Worm (Caenorhabditis elegans) whole organism, L2 larva: ENCODE results near the gene gsr-1.

Experiments used
- R02D3.7 ChIP-seq: fragments of 150-350 bp; optimal IDR thresholded peaks from 2 replicates; lab custom pipeline; 2014; ENCODE audit warnings: missing biosample characterization, missing genetic modification characterization
- ceh-16 ChIP-seq: fragments of 150-350 bp; optimal IDR thresholded peaks from 2 replicates; lab custom pipeline; 2014; ENCODE audit warnings: missing biosample characterization, missing genetic modification characterization
- ceh-82 ChIP-seq: fragments of 150-350 bp; optimal IDR thresholded peaks from 2 replicates; lab custom pipeline; 2014; ENCODE audit warnings: missing biosample characterization, missing genetic modification characterization
- elt-1 ChIP-seq: fragments of 150-350 bp; optimal IDR thresholded peaks from 2 replicates; lab custom pipeline; 2014; ENCODE audit warnings: missing biosample characterization, missing genetic modification characterization
- fos-1 ChIP-seq: fragments of 150-350 bp; optimal IDR thresholded peaks from 2 replicates; lab custom pipeline; 2014; ENCODE audit warnings: missing biosample characterization, missing genetic modification characterization
- lin-39 ChIP-seq: fragments of 150-350 bp; optimal IDR thresholded peaks from 2 replicates; lab custom pipeline; 2014; ENCODE audit warnings: missing biosample characterization, missing genetic modification reagents, missing genetic modification characterization
- lsy-2 ChIP-seq, 2 experiments: fragments of 150-350 bp in 1 of 2; sonication (generic microtip) in 1 of 2; optimal IDR thresholded peaks; 2 replicates each; lab custom pipeline; 2014 to 2017; ENCODE audit warnings: missing biosample characterization in 2 of 2, missing genetic modification characterization in 2 of 2
- mab-5 ChIP-seq: fragments of 150-350 bp; optimal IDR thresholded peaks from 2 replicates; lab custom pipeline; 2014; ENCODE audit warnings: missing biosample characterization, missing genetic modification characterization
- mbf-1 ChIP-seq: sonication (generic microtip); optimal IDR thresholded peaks from 2 replicates; lab custom pipeline; 2017; ENCODE audit warnings: missing biosample characterization, missing genetic modification characterization
- nhr-12 ChIP-seq: fragments of 150-350 bp; optimal IDR thresholded peaks from 2 replicates; lab custom pipeline; 2014; ENCODE audit warnings: missing biosample characterization, missing genetic modification characterization
- nhr-237 ChIP-seq: fragments of 150-350 bp; optimal IDR thresholded peaks from 2 replicates; lab custom pipeline; 2014; ENCODE audit warnings: missing biosample characterization, missing genetic modification characterization
- skn-1 ChIP-seq: sonication (generic microtip); optimal IDR thresholded peaks from 2 replicates; lab custom pipeline; 2017; ENCODE audit warnings: missing biosample characterization, missing genetic modification characterization
- snpc-4 ChIP-seq: fragments of 150-350 bp; optimal IDR thresholded peaks from 2 replicates; lab custom pipeline; 2014; ENCODE audit warnings: missing biosample characterization, missing genetic modification characterization
- ztf-4 ChIP-seq: fragments of 150-350 bp; optimal IDR thresholded peaks from 2 replicates; lab custom pipeline; 2014; ENCODE audit warnings: missing biosample characterization, missing genetic modification characterization

DNA sequence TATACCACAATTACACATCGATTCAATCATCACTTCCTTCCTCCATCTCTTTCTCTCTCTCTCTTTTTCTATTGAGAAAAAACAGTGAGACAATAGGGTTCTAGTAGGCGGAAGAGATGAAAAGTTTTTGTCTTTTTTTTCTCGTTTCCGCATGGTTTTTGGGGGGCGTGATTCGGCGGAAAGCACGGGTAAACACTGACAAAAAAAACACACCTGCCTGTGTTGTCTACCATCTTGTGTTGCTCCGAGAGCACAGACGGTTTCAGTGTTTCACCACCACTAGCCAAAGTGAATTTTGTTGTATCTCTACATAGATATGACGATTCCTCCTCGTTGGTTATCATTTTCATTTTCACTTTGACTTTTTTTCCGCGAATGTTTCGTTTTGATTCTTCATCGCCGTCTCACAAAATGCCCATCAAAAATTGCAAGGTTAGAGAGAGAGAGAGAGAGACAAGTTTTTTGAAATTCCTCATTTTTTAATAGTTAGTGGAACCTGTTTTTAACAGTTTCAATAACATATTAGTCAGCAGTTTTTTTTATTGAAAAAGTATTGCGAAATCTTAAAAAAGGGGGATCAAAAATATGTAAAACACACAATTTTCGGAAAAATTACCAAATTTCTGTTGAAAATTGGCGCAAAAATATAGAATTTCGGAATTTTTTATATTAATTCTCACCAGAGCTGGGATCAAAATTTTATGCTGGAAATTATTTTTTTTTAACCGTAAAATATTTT, 13.3 kb upstream of the gsr-1 start:
- TF ChIP-seq lin-39 (tag; lab: Kevin White, UChicago) = no peak
- no peak for TF ChIP-seq nhr-12
- TF ChIP-seq fos-1 = no peak
- no peak for TF ChIP-seq nhr-237 (tag; lab: Kevin White, UChicago)
- no peak for TF ChIP-seq lsy-2 (tag; optimal IDR thresholded peaks at IDR 0.05; lab: Kevin White, UChicago)
- no peak for TF ChIP-seq mab-5 (tag; lab: Kevin White, UChicago)
- no peak for TF ChIP-seq ceh-16 (tag; lab: Kevin White, UChicago)
- TF ChIP-seq mbf-1 (tag; lab: Kevin White, UChicago) = no peak
- TF ChIP-seq ztf-4 (tag; lab: Kevin White, UChicago) = no peak
- no peak for TF ChIP-seq R02D3.7 (tag; lab: Kevin White, UChicago)
- TF ChIP-seq elt-1 = no peak
- no peak for TF ChIP-seq ceh-82 (tag; lab: Kevin White, UChicago)
- no peak for TF ChIP-seq skn-1 (tag; lab: Kevin White, UChicago)
- no peak for TF ChIP-seq snpc-4 (tag; lab: Kevin White, UChicago)
